Worm (Caenorhabditis elegans) whole organism, late embryonic: ENCODE measurements around the gene C32C4.16.

Experiments
- ama-1 ChIP-seq: fragments of 150-350 bp; optimal IDR thresholded peaks from 2 replicates; lab custom pipeline; 2014
- elt-4 ChIP-seq: sonication (generic microtip); optimal IDR thresholded peaks from 2 replicates; lab custom pipeline; 2016; ENCODE audit warnings: missing genetic modification characterization, missing compliant biosample characterization
- pag-3 ChIP-seq: sonication (generic microtip); optimal IDR thresholded peaks from 2 replicates; lab custom pipeline; 2016; ENCODE audit warnings: missing compliant biosample characterization, missing genetic modification characterization, borderline replicate concordance
- sox-2 ChIP-seq: fragments of 200-800 bp; sonication (Bioruptor generic); IDR thresholded peaks from 2 replicates; pipeline ENCODE4 v1.3.6; 2022; ENCODE audit warnings: missing genetic modification reagents, missing genetic modification characterization, missing compliant biosample characterization

ce11 chrV:10648146-10648545 is 785 bp downstream of the C32C4.16 start, which contains the start of gene aqp-6:
- TF ChIP-seq elt-4 (tag; lab: Kevin White, UChicago) (no peak), pag-3 (tag; lab: Kevin White, UChicago) (no peak), sox-2 (GFP tag; lab: Robert Waterston, UW) (no peak), ama-1 (no peak)
